Worm (Caenorhabditis elegans) whole organism, L4/young adult: Measurements from ENCODE around the gene coh-3.

ENCODE experiments used
- W03F9.2 ChIP-seq: fragments of 150-350 bp; optimal IDR thresholded peaks from 2 replicates; lab custom pipeline; 2014; ENCODE audit warnings: missing biosample characterization, missing genetic modification characterization
- him-1 ChIP-seq: sonication (generic microtip); optimal IDR thresholded peaks from 2 replicates; lab custom pipeline; 2016; ENCODE audit warnings: missing genotype, missing genetic modification reagents, missing genetic modification characterization, missing compliant biosample characterization

DNA sequence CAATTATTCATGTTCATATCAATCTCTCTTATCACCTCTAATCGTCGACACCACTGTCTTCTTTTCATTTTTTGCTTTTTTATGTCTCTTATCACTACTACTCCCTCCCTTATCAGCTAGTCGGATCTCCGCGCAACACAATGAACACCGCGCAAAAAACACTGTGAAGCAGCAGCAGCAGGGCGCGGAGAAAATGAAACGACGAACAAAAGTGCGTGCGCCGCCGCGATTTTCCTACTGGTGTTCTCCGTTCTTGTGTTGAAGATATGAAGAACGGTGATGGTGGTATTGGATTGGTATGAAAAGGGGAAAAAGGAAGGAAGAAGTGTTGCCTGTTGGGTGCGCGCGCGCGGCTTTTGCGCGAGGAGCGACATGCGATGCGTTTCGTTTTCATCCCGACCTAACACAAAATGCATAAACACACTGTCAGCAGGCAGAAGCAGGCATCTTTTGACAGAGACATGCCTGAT, 48.6 kb downstream of the coh-3 start:
- TF ChIP-seq him-1 (tag; lab: Kevin White, UChicago) (no peak), W03F9.2 (no peak)
